Worm (Caenorhabditis elegans) whole organism, early embryonic: ENCODE results near the gene Y13C8A.1.
A peak's percentile ranks its signal among the peaks of the same experiment; 100 is the strongest.

Source experiments
- ama-1 ChIP-seq: fragments of 150-350 bp; optimal IDR thresholded peaks from 2 replicates; lab custom pipeline; 2014
- hnd-1 ChIP-seq: sonication (generic microtip); optimal IDR thresholded peaks from 2 replicates; lab custom pipeline; 2016; ENCODE audit warnings: missing genetic modification characterization, missing compliant biosample characterization
- pes-1 ChIP-seq: fragments of 200-800 bp; sonication (Bioruptor generic); IDR thresholded peaks from 2 replicates; pipeline ENCODE4 v1.3.6; 2022; ENCODE audit warnings: missing genetic modification reagents, missing genetic modification characterization, missing compliant biosample characterization
- scrt-1 ChIP-seq: fragments of 200-800 bp; sonication (Bioruptor generic); IDR thresholded peaks from 2 replicates; pipeline ENCODE4 v1.3.6; 2022; ENCODE audit warnings: missing genetic modification characterization, missing compliant biosample characterization
- sea-1 ChIP-seq: fragments of 200-800 bp; sonication (Bioruptor generic); conservative IDR thresholded peaks from 2 replicates; pipeline ENCODE4 v1.3.6; 2022; ENCODE audit warnings: missing genetic modification characterization, missing compliant biosample characterization
- tbx-11 ChIP-seq: fragments of 200-800 bp; sonication (Bioruptor generic); IDR thresholded peaks from 2 replicates; pipeline ENCODE4 v1.3.6; 2022; ENCODE audit warnings: missing genetic modification characterization, missing compliant biosample characterization
- tbx-37 ChIP-seq: fragments of 200-800 bp; sonication (Bioruptor generic); conservative IDR thresholded peaks from 2 replicates; pipeline ENCODE4 v1.3.6; 2022; ENCODE audit warnings: missing genetic modification reagents, missing genetic modification characterization, missing compliant biosample characterization

Y13C8A.1 gene

ce11 chrX:16931255-16932023, 47.9 kb downstream of the Y13C8A.1 start:
- TF ChIP-seq hnd-1 (no peak), pes-1 (GFP tag; lab: Robert Waterston, UW) (no peak), ama-1 (peak; percentile 92), sea-1 (GFP tag; lab: Robert Waterston, UW) (peak; percentile 61), tbx-11 (peak; percentile 25; the same call in 1 of the 2 replicates), scrt-1 (GFP tag; lab: Robert Waterston, UW) (0 out of 2 replicates have a peak, but pooled peaks have one; percentile 48)

- TF ChIP-seq tbx-37 (GFP tag; lab: Robert Waterston, UW): peak; percentile 55
- 0 out of 2 replicates have a peak, but pooled peaks have one; percentile 52 for TF ChIP-seq scrt-1 (GFP tag; lab: Robert Waterston, UW)
- peak; percentile 62 for TF ChIP-seq sea-1 (GFP tag; lab: Robert Waterston, UW)
Observed at ce11 chrX:16932339-16932738, 48.8 kb downstream of the Y13C8A.1 start.
